Fruit fly (Drosophila melanogaster) Kc167 (cell line): ENCODE results near the gene Polr2A.

Experiments used
- h ChIP-seq: fragments of >200 bp; optimal IDR thresholded peaks from 3 replicates; lab custom pipeline; 2018; ENCODE audit warnings: missing external identifiers
- insv ChIP-seq: fragments of >200 bp; optimal IDR thresholded peaks from 3 replicates; lab custom pipeline; 2018; ENCODE audit warnings: missing external identifiers

DNA sequence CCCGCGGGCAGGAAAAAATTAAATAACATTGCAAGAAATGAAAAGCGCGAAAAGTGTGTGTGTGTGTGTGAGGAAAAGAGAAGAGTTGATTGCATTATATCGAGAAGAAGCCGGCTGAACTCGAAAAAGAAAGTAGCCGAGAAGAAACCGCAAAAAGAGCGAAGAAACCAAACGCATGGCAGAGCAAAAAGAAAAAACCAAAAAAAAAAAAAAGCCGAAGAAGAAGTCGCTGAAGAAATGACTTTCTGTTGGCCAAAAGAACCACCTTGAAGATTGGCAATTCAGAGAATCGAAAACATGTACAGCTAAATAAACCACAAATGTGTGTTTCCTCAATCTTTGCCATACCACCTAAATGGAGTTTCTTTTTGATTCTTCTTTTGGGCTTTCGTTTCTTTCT is 46.2 kb downstream of the Polr2A start:
- TF ChIP-seq insv (lab: Kevin White, UChicago) (no peak), h (lab: Kevin White, UChicago) (no peak)
